Worm (Caenorhabditis elegans) whole organism, L3 larva: Measurements from ENCODE around the gene gst-40.

Experiments
- elt-1 ChIP-seq: fragments of 150-350 bp; optimal IDR thresholded peaks from 2 replicates; lab custom pipeline; 2014; ENCODE audit warnings: missing biosample characterization, missing genetic modification characterization
- eor-1 ChIP-seq, 2 experiments: fragments of 150-350 bp; optimal IDR thresholded peaks; 2 replicates each; lab custom pipeline; 2014 to 2018; ENCODE audit warnings: missing biosample characterization in 2 of 2, missing genetic modification characterization in 2 of 2
- nhr-76 ChIP-seq: fragments of 150-350 bp; sonication (generic microtip); optimal IDR thresholded peaks from 5 replicates; lab custom pipeline; 2014; ENCODE audit warnings: missing biosample characterization, missing genetic modification characterization
- nhr-77 ChIP-seq: fragments of 150-350 bp; optimal IDR thresholded peaks from 2 replicates; lab custom pipeline; 2014; ENCODE audit warnings: missing biosample characterization, missing genetic modification characterization
- pqm-1 ChIP-seq: fragments of 150-350 bp; optimal IDR thresholded peaks from 2 replicates; lab custom pipeline; 2017; ENCODE audit warnings: missing biosample characterization, missing genetic modification characterization, inconsistent platforms
- unc-62 ChIP-seq: fragments of 150-350 bp; sonication (generic microtip); optimal IDR thresholded peaks from 4 replicates; lab custom pipeline; 2014; ENCODE audit warnings: missing biosample characterization, missing genetic modification reagents, missing genetic modification characterization
- ztf-11 ChIP-seq: fragments of 150-350 bp; optimal IDR thresholded peaks from 2 replicates; lab custom pipeline; 2014; ENCODE audit warnings: missing biosample characterization, missing genetic modification characterization

DNA sequence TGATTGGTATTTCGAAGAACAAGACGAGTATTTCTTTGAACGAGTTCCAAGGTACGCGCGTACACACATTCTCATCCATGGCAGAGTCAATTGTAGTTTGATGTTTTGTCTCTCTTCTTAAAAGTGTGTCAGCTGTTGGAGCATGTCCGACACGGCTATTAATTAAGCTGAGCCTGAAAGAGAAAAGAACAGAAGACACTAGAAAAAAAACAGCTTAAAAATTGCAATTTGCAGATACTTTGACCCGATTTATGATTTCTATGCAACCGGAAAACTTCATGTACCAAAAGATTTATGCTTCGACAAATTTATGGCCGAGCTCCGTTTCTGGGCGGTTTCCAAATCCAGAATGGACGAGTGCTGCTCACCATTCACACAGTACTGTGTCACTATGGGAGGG is 10.7 kb upstream of the gst-40 start:
- TF ChIP-seq elt-1 (tag; lab: Kevin White, UChicago) (no peak), pqm-1 (tag; lab: Kevin White, UChicago) (no peak), unc-62 (GFP tag; lab: Kevin White, UChicago) (no peak), nhr-77 (tag; lab: Kevin White, UChicago) (no peak), ztf-11 (no peak), nhr-76 (tag; lab: Kevin White, UChicago) (no peak), eor-1 (tag; optimal IDR thresholded peaks at IDR 0.05; lab: Kevin White, UChicago) (no peak)
